Fruit fly (Drosophila melanogaster): ENCODE results near the gene CG4558.

CG4558 gene

DNA sequence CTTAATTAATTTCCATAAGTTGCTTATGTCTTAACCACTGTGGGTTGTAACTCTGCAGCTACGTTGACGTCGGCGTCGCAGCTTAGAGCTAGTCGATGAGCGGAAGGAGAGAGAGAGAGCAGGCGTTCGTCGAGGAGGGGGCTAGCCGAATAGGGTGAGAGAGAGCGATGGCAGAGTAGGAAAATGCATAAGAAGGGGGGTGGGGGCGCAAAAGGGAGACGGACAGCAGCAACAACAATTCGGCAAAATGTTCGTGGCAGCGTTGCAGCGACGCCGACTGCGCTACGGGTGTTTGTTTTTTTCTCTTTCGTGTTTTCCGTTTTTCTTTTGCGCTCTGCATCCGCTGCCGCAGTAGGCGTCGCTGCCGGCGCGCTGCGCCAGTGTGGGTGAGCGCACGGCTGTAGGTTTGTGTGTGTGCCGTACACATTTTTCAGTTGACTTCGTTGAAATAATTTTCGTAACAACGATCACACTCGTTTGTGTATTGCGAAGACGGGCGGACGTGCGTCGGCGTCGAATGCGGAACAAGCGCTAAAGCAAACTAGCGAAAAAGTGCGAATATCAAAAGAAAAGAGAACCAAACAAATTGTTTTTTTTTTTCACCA is 18.6 kb downstream of the CG4558 start:
- TF ChIP-seq CG12605 (GFP tag; IDR thresholded peaks at IDR 0.05) (peak; percentile 63), gl (tag; optimal IDR thresholded peaks at IDR 0.05) (no peak), CG32121 (GFP tag; IDR thresholded peaks at IDR 0.05) (peak; percentile 30; the same call in 1 of the 2 replicates), Pif1A (GFP tag; optimal IDR thresholded peaks at IDR 0.05) (no peak), fd96Ca (GFP tag; IDR thresholded peaks at IDR 0.05) (peak; percentile 55; the same call in 1 of the 3 replicates), rn (GFP tag; IDR thresholded peaks at IDR 0.05) (no peak), CG9948 (tag; optimal IDR thresholded peaks at IDR 0.05) (peak; percentile 12), CG4496 (GFP tag; IDR thresholded peaks at IDR 0.05) (peak; percentile 52), Snoo (tag; optimal IDR thresholded peaks at IDR 0.05) (no peak), Ets98B (GFP tag; IDR thresholded peaks at IDR 0.05) (peak; percentile 34; the same call in 1 of the 2 replicates), CG8301 (tag; optimal IDR thresholded peaks at IDR 0.05) (no peak), D1 (tag; optimal IDR thresholded peaks at IDR 0.05) (no peak), CG17806 (tag; optimal IDR thresholded peaks at IDR 0.05) (no peak), CG8159 (tag; optimal IDR thresholded peaks at IDR 0.05) (no peak), EcR (GFP tag; optimal IDR thresholded peaks at IDR 0.05) (peak; percentile 62), CG34367 (tag; optimal IDR thresholded peaks at IDR 0.05) (no peak), CG13204 (GFP tag; optimal IDR thresholded peaks at IDR 0.05) (peak; percentile 65), CG14655 (GFP tag; optimal IDR thresholded peaks at IDR 0.05) (no peak)

- TF ChIP-seq fd96Ca (GFP tag; IDR thresholded peaks at IDR 0.05) = no peak
- TF ChIP-seq CG14655 (GFP tag; optimal IDR thresholded peaks at IDR 0.05) = no peak
- TF ChIP-seq CG32121 (GFP tag; IDR thresholded peaks at IDR 0.05) = no peak
- TF ChIP-seq EcR (GFP tag; optimal IDR thresholded peaks at IDR 0.05) = no peak
- TF ChIP-seq CG4496 (GFP tag; IDR thresholded peaks at IDR 0.05) = 0 out of 3 replicates have a peak, but pooled peaks have one; percentile 10
These were observed 19.3 kb downstream of the CG4558 start for dm6 chrX:6868629-6869579.

dm6 chrX:6869770-6870404 is 20.3 kb downstream of the CG4558 start:
- TF ChIP-seq Ets98B (GFP tag; IDR thresholded peaks at IDR 0.05) (no peak), CG14655 (GFP tag; optimal IDR thresholded peaks at IDR 0.05) (no peak), CG10348 (GFP tag; IDR thresholded peaks at IDR 0.05) (no peak), Pif1B (GFP tag; optimal IDR thresholded peaks at IDR 0.05) (no peak), Snoo (tag; optimal IDR thresholded peaks at IDR 0.05) (no peak), CG8301 (tag; optimal IDR thresholded peaks at IDR 0.05) (no peak)

- TF ChIP-seq fd96Ca (GFP tag; IDR thresholded peaks at IDR 0.05) = no peak
- TF ChIP-seq CG12605 (GFP tag; IDR thresholded peaks at IDR 0.05) = 0 out of 2 replicates have a peak, but pooled peaks have one; percentile 17
- TF ChIP-seq CG4496 (GFP tag; IDR thresholded peaks at IDR 0.05) = no peak
- TF ChIP-seq CG10348 (GFP tag; IDR thresholded peaks at IDR 0.05) = no peak
- TF ChIP-seq CG15710 (tag; optimal IDR thresholded peaks at IDR 0.05) = no peak
- TF ChIP-seq gl (tag; optimal IDR thresholded peaks at IDR 0.05) = no peak
These were observed 22.2 kb downstream of the CG4558 start for dm6 chrX:6871746-6872145.

dm6 chrX:6874918-6875454 is 25.4 kb downstream of the CG4558 start:
- TF ChIP-seq EcR (GFP tag; optimal IDR thresholded peaks at IDR 0.05) = peak; percentile 3
- peak; percentile 3 for TF ChIP-seq CG15710 (tag; optimal IDR thresholded peaks at IDR 0.05)
- no peak for TF ChIP-seq CG4496 (GFP tag; IDR thresholded peaks at IDR 0.05)

dm6 chrX:6875773-6876172 is 26.2 kb downstream of the CG4558 start:
- TF ChIP-seq Snoo (tag; optimal IDR thresholded peaks at IDR 0.05) (no peak), CG9948 (tag; optimal IDR thresholded peaks at IDR 0.05) (no peak), D1 (tag; optimal IDR thresholded peaks at IDR 0.05) (no peak), rn (GFP tag; IDR thresholded peaks at IDR 0.05) (no peak), CG17806 (tag; optimal IDR thresholded peaks at IDR 0.05) (no peak), Ets98B (GFP tag; IDR thresholded peaks at IDR 0.05) (no peak), CG32121 (GFP tag; IDR thresholded peaks at IDR 0.05) (no peak), CG4496 (GFP tag; IDR thresholded peaks at IDR 0.05) (no peak), CG8301 (tag; optimal IDR thresholded peaks at IDR 0.05) (no peak), gl (tag; optimal IDR thresholded peaks at IDR 0.05) (no peak), CG12605 (GFP tag; IDR thresholded peaks at IDR 0.05) (no peak), EcR (GFP tag; optimal IDR thresholded peaks at IDR 0.05) (no peak), CG8159 (tag; optimal IDR thresholded peaks at IDR 0.05) (no peak), fd96Ca (GFP tag; IDR thresholded peaks at IDR 0.05) (no peak), Pif1B (GFP tag; optimal IDR thresholded peaks at IDR 0.05) (no peak)
